Fruit fly (Drosophila melanogaster) whole organism, embryonic: ENCODE data around the gene CG15034.
A peak's percentile ranks its signal among the peaks of the same experiment; 100 is the strongest.

Experiments
- Aef1 ChIP-seq: fragments of 200-800 bp; sonication (Bioruptor generic); IDR thresholded peaks from 3 replicates; pipeline ENCODE4 v1.3.6; 2022; ENCODE audit warnings: missing biosample characterization, missing genetic modification characterization
- Atf-2 ChIP-seq: fragments of 200-800 bp; sonication (Bioruptor generic); optimal IDR thresholded peaks from 2 replicates; lab custom pipeline; 2016; ENCODE audit warnings: missing biosample characterization, missing genetic modification characterization
- Bgb ChIP-seq: fragments of 200-800 bp; sonication (Bioruptor generic); IDR thresholded peaks from 2 replicates; pipeline ENCODE4 v1.3.6; 2022; ENCODE audit warnings: missing biosample characterization, missing genetic modification characterization; ENCODE audit not compliant: partially characterized antibody
- CG12071 ChIP-seq: fragments of 200-800 bp; sonication (Bioruptor generic); optimal IDR thresholded peaks from 3 replicates; lab custom pipeline; 2018; ENCODE audit warnings: missing biosample characterization, mild to moderate bottlenecking, missing genetic modification characterization
- CG12659 ChIP-seq: fragments of 200-800 bp; sonication (Bioruptor generic); optimal IDR thresholded peaks from 3 replicates; lab custom pipeline; 2017; ENCODE audit warnings: mild to moderate bottlenecking, missing biosample characterization, missing genetic modification reagents, missing genetic modification characterization
- CG13424 ChIP-seq: fragments of 200-800 bp; sonication (Bioruptor generic); optimal IDR thresholded peaks from 2 replicates; lab custom pipeline; 2019; ENCODE audit warnings: missing biosample characterization, mild to moderate bottlenecking, missing genetic modification characterization, moderate library complexity
- CG13624 ChIP-seq: fragments of 200-800 bp; sonication (Bioruptor generic); optimal IDR thresholded peaks from 2 replicates; lab custom pipeline; 2016; ENCODE audit warnings: missing biosample characterization, missing genetic modification characterization
- CG17186 ChIP-seq: fragments of 200-800 bp; sonication (Bioruptor generic); optimal IDR thresholded peaks from 3 replicates; lab custom pipeline; 2017; ENCODE audit warnings: missing biosample characterization, missing genetic modification reagents, missing genetic modification characterization
- CG17612 ChIP-seq: fragments of 200-800 bp; sonication (Bioruptor generic); IDR thresholded peaks from 2 replicates; pipeline ENCODE4 v1.3.6; 2022; ENCODE audit warnings: missing biosample characterization, missing genetic modification characterization
- CG1792 ChIP-seq: fragments of 200-800 bp; sonication (Bioruptor generic); optimal IDR thresholded peaks from 2 replicates; lab custom pipeline; 2016; ENCODE audit warnings: missing biosample characterization, missing genetic modification characterization
- CG18764 ChIP-seq: fragments of 200-800 bp; sonication (Bioruptor generic); optimal IDR thresholded peaks from 3 replicates; lab custom pipeline; 2016; ENCODE audit warnings: missing biosample characterization, missing genetic modification characterization
- CG2202 ChIP-seq: fragments of 200-800 bp; sonication (Bioruptor generic); optimal IDR thresholded peaks from 2 replicates; lab custom pipeline; 2018; ENCODE audit warnings: missing biosample characterization, mild to moderate bottlenecking, missing genetic modification characterization
- CG31388 ChIP-seq: fragments of 200-800 bp; sonication (Bioruptor generic); optimal IDR thresholded peaks from 2 replicates; lab custom pipeline; 2016; ENCODE audit warnings: missing biosample characterization, missing genetic modification characterization
- CG33557 ChIP-seq: fragments of 200-800 bp; sonication (Bioruptor generic); optimal IDR thresholded peaks from 2 replicates; lab custom pipeline; 2019; ENCODE audit warnings: missing biosample characterization, mild to moderate bottlenecking, missing genetic modification characterization, moderate library complexity
- CG4328 ChIP-seq: fragments of 200-800 bp; sonication (Bioruptor generic); optimal IDR thresholded peaks from 3 replicates; lab custom pipeline; 2017; ENCODE audit warnings: missing biosample characterization, missing genetic modification reagents, missing genetic modification characterization
- CG8290 ChIP-seq, 3 experiments: fragments of 200-800 bp; sonication (Bioruptor generic); optimal IDR thresholded peaks; 2 replicates each; lab custom pipeline; 2016 to 2019; ENCODE audit warnings: missing biosample characterization in 3 of 3, missing genetic modification characterization in 3 of 3, mild to moderate bottlenecking in 2 of 3, moderate library complexity in 1 of 3
- CG9215 ChIP-seq: fragments of 200-800 bp; sonication (Bioruptor generic); IDR thresholded peaks from 2 replicates; pipeline ENCODE4 v1.3.6; 2022; ENCODE audit warnings: missing biosample characterization, missing genetic modification characterization
- CG9876 ChIP-seq: fragments of 200-800 bp; sonication (Bioruptor generic); optimal IDR thresholded peaks from 2 replicates; lab custom pipeline; 2016; ENCODE audit warnings: missing biosample characterization, missing genetic modification characterization
- CG9932 ChIP-seq: fragments of 200-800 bp; sonication (Bioruptor generic); IDR thresholded peaks from 2 replicates; pipeline ENCODE4 v1.3.6; 2022; ENCODE audit warnings: missing biosample characterization, missing genetic modification characterization
- CHES-1-like ChIP-seq: fragments of 200-800 bp; sonication (Bioruptor generic); optimal IDR thresholded peaks from 2 replicates; lab custom pipeline; 2016; ENCODE audit warnings: missing biosample characterization, missing genetic modification characterization
- D ChIP-seq, 2 experiments: fragments of 200-800 bp in 1 of 2; fragments of >200 bp in 1 of 2; sonication (Bioruptor generic) in 1 of 2; optimal IDR thresholded peaks; 2 replicates in 1 of 2; 3 replicates in 1 of 2; lab custom pipeline; 2017; ENCODE audit warnings: mild to moderate bottlenecking in 1 of 2, missing biosample characterization in 1 of 2, missing genetic modification characterization in 1 of 2, missing genetic modification reagents in 1 of 2
- E2f1 ChIP-seq: fragments of 200-800 bp; sonication (Bioruptor generic); IDR thresholded peaks from 2 replicates; pipeline ENCODE4 v1.3.6; 2022; ENCODE audit warnings: missing biosample characterization, missing genetic modification characterization
- Elba2 ChIP-seq: fragments of 200-800 bp; sonication (Bioruptor generic); optimal IDR thresholded peaks from 3 replicates; lab custom pipeline; 2016; ENCODE audit warnings: missing biosample characterization, missing genetic modification characterization
- Gug ChIP-seq: fragments of 200-800 bp; sonication (Bioruptor generic); IDR thresholded peaks from 4 replicates; pipeline ENCODE4 v1.3.6; 2022; ENCODE audit warnings: missing biosample characterization, missing genetic modification characterization
- Lhr ChIP-seq: fragments of 200-800 bp; sonication (Bioruptor generic); optimal IDR thresholded peaks from 3 replicates; lab custom pipeline; 2017; ENCODE audit warnings: mild to moderate bottlenecking, missing biosample characterization, missing genetic modification reagents, missing genetic modification characterization
- MBD-R2 ChIP-seq: fragments of 200-800 bp; sonication (Bioruptor generic); IDR thresholded peaks from 2 replicates; pipeline ENCODE4 v1.3.6; 2022; ENCODE audit warnings: missing biosample characterization, missing genetic modification characterization
- NK7.1 ChIP-seq: fragments of 200-800 bp; sonication (Bioruptor generic); optimal IDR thresholded peaks from 3 replicates; lab custom pipeline; 2016; ENCODE audit warnings: missing biosample characterization, missing genetic modification characterization
- Six4 ChIP-seq: fragments of 200-800 bp; sonication (Bioruptor generic); optimal IDR thresholded peaks from 2 replicates; lab custom pipeline; 2016; ENCODE audit warnings: missing biosample characterization, missing genetic modification characterization
- Xbp1 ChIP-seq: fragments of 200-800 bp; sonication (Bioruptor generic); optimal IDR thresholded peaks from 3 replicates; lab custom pipeline; 2016; ENCODE audit warnings: missing biosample characterization, mild to moderate bottlenecking, missing genetic modification characterization
- ase ChIP-seq: fragments of 200-800 bp; sonication (Bioruptor generic); IDR thresholded peaks from 3 replicates; pipeline ENCODE4 v1.3.6; 2022; ENCODE audit warnings: missing biosample characterization, missing genetic modification characterization
- bbx ChIP-seq: fragments of 200-800 bp; sonication (Bioruptor generic); IDR thresholded peaks from 2 replicates; pipeline ENCODE4 v1.3.6; 2022; ENCODE audit warnings: missing biosample characterization, missing genetic modification characterization; ENCODE audit not compliant: partially characterized antibody
- bigmax ChIP-seq: fragments of 200-800 bp; sonication (Bioruptor generic); optimal IDR thresholded peaks from 2 replicates; lab custom pipeline; 2018; ENCODE audit warnings: missing biosample characterization, mild to moderate bottlenecking, missing genetic modification characterization
- da ChIP-seq: fragments of 200-800 bp; sonication (Bioruptor generic); optimal IDR thresholded peaks from 2 replicates; lab custom pipeline; 2016; ENCODE audit warnings: missing biosample characterization, missing genetic modification characterization
- dimm ChIP-seq: fragments of 200-800 bp; sonication (Bioruptor generic); IDR thresholded peaks from 2 replicates; pipeline ENCODE4 v1.3.6; 2022; ENCODE audit warnings: missing biosample characterization, missing genetic modification characterization
- en ChIP-seq: fragments of 200-800 bp; sonication (Bioruptor generic); optimal IDR thresholded peaks from 2 replicates; lab custom pipeline; 2016; ENCODE audit warnings: missing biosample characterization, missing genetic modification characterization
- exex ChIP-seq: fragments of 200-800 bp; sonication (Bioruptor generic); optimal IDR thresholded peaks from 4 replicates; lab custom pipeline; 2018; ENCODE audit warnings: missing biosample characterization, mild to moderate bottlenecking, missing genetic modification characterization, moderate library complexity
- gcm2 ChIP-seq: fragments of 200-800 bp; sonication (Bioruptor generic); optimal IDR thresholded peaks from 2 replicates; lab custom pipeline; 2016; ENCODE audit warnings: missing biosample characterization, missing genetic modification characterization
- hbn ChIP-seq: fragments of 200-800 bp; sonication (Bioruptor generic); IDR thresholded peaks from 2 replicates; pipeline ENCODE4 v1.3.6; 2022; ENCODE audit warnings: missing biosample characterization, missing genetic modification characterization; ENCODE audit not compliant: partially characterized antibody
- hkb ChIP-seq, 2 experiments: fragments of 200-800 bp in 1 of 2; fragments of >200 bp in 1 of 2; sonication (Bioruptor generic) in 1 of 2; IDR thresholded peaks in 1 of 2; optimal IDR thresholded peaks in 1 of 2; 2 replicates each; pipeline versions ENCODE4 v1.3.6 to Lab custom; 2017 to 2022; ENCODE audit warnings: missing biosample characterization in 1 of 2, missing genetic modification characterization in 1 of 2
- jigr1 ChIP-seq: fragments of 200-800 bp; sonication (Bioruptor generic); IDR thresholded peaks from 3 replicates; pipeline ENCODE4 v1.3.6; 2022; ENCODE audit warnings: missing biosample characterization, missing genetic modification characterization
- pb ChIP-seq: fragments of 200-800 bp; sonication (Bioruptor generic); optimal IDR thresholded peaks from 3 replicates; lab custom pipeline; 2016; ENCODE audit warnings: missing biosample characterization, missing genetic modification characterization
- pfk ChIP-seq: fragments of 200-800 bp; sonication (Bioruptor generic); optimal IDR thresholded peaks from 2 replicates; lab custom pipeline; 2018; ENCODE audit warnings: missing biosample characterization, mild to moderate bottlenecking, missing genetic modification characterization, moderate library complexity
- phol ChIP-seq: fragments of 200-800 bp; sonication (Bioruptor generic); optimal IDR thresholded peaks from 3 replicates; lab custom pipeline; 2018; ENCODE audit warnings: missing biosample characterization, mild to moderate bottlenecking, missing genetic modification characterization, moderate library complexity
- sim ChIP-seq: fragments of 200-800 bp; sonication (Bioruptor generic); IDR thresholded peaks from 2 replicates; pipeline ENCODE4 v1.3.6; 2022; ENCODE audit warnings: missing biosample characterization, missing genetic modification characterization
- tgo ChIP-seq: fragments of 200-800 bp; sonication (Bioruptor generic); IDR thresholded peaks from 3 replicates; pipeline ENCODE4 v1.3.6; 2022; ENCODE audit warnings: missing biosample characterization, missing genetic modification characterization
- trem ChIP-seq: fragments of 200-800 bp; optimal IDR thresholded peaks from 3 replicates; lab custom pipeline; 2019; ENCODE audit warnings: missing biosample characterization, mild to moderate bottlenecking, missing genetic modification characterization, moderate library complexity
- vvl ChIP-seq: fragments of 200-800 bp; sonication (Bioruptor generic); IDR thresholded peaks from 2 replicates; pipeline ENCODE4 v1.3.6; 2022; ENCODE audit warnings: missing biosample characterization, missing genetic modification characterization

CG15034 gene

DNA sequence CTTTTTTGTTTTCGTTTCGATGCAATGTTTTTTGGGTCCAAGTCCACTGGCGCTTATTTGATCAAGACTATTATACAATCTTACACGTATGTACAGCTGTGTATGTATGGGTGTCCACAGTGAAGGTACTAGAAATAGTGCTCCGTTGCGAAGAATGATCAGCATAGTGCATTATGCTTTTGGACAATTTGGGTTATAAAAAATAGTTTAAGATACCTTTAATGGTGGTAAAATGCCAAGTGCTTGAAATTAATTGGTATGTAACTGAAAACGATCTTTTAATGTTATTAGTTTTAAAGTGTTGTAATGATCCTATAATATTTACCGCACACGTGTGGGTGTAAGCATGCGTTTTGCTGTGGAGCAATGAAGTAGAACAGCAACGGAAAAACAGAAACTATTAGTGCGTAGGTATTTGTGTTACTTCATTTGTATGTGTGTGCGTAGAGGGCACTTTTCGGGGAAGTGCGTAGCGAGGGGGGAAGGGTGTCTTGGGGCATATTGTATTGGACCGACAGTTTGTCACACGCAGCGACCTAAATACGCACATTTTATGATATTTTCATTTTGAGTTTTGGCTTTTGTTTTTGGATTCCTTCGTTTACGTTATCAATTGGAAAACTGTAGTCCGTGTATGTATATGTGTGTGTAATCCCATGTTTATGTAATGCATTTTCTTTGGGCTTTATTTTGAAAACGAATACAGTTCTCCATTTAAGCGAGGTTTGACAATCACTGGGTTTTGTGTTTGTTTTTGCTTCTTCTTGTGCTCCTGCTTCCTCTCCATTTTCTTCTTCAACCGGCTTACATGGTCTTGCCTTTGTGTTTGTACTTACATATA is 11.0 kb downstream of the CG15034 start (continued):
- peak; percentile 82 for TF ChIP-seq CG1792 (GFP tag; lab: Kevin White, UChicago)
- peak; percentile 83 for TF ChIP-seq gcm2 (GFP tag; lab: Kevin White, UChicago)
- peak; percentile 81 for TF ChIP-seq Aef1 (GFP tag; lab: Robert Waterston, UW)
- TF ChIP-seq bbx (GFP tag; lab: Robert Waterston, UW): no peak
- TF ChIP-seq Gug (GFP tag; lab: Robert Waterston, UW): peak; percentile 81
- TF ChIP-seq CG2202 (tag; lab: Kevin White, UChicago): peak; percentile 93
- peak; percentile 92 for TF ChIP-seq CG12071 (GFP tag; lab: Kevin White, UChicago)
- TF ChIP-seq CG9876 (GFP tag; lab: Kevin White, UChicago): peak; percentile 82
- peak; percentile 94 for TF ChIP-seq trem (tag; lab: Kevin White, UChicago)
- peak; percentile 90 for TF ChIP-seq Atf-2
- peak; percentile 92 for TF ChIP-seq vvl (GFP tag; lab: Robert Waterston, UW)
- TF ChIP-seq CG4328 (GFP tag; lab: Kevin White, UChicago): peak; percentile 18
- TF ChIP-seq CG18764 (GFP tag; lab: Kevin White, UChicago): peak; percentile 80
- peak; percentile 96 for TF ChIP-seq phol (tag; lab: Kevin White, UChicago)
- peak; percentile 84 for TF ChIP-seq da (GFP tag; lab: Kevin White, UChicago)
- TF ChIP-seq jigr1 (GFP tag; lab: Robert Waterston, UW): peak; percentile 78; the same call in 2 of the 3 replicates
- TF ChIP-seq CG33557 (GFP tag; lab: Kevin White, UChicago): peak; percentile 87
- TF ChIP-seq MBD-R2: peak; percentile 48; the same call in 1 of the 2 replicates
- TF ChIP-seq sim (GFP tag; lab: Robert Waterston, UW): peak; percentile 61; the same call in 1 of the 2 replicates
- TF ChIP-seq hbn (GFP tag; lab: Robert Waterston, UW): no peak
- peak; percentile 87 for TF ChIP-seq CG31388
- TF ChIP-seq CG17186 (GFP tag; lab: Kevin White, UChicago): peak; percentile 84
- peak; percentile 84 for TF ChIP-seq ase (GFP tag; lab: Robert Waterston, UW)
- peak; percentile 49 for TF ChIP-seq NK7.1 (GFP tag; lab: Kevin White, UChicago)
- no peak for TF ChIP-seq hkb (optimal IDR thresholded peaks at IDR 0.05; lab: Kevin White, UChicago)
- TF ChIP-seq hkb (GFP tag; IDR thresholded peaks at IDR 0.05; lab: Robert Waterston, UW): peak; percentile 90
- peak; percentile 84 for TF ChIP-seq CG13624 (GFP tag; lab: Kevin White, UChicago)
- TF ChIP-seq CG9932 (GFP tag; lab: Robert Waterston, UW): peak; percentile 52
- peak; percentile 41; the same call in 1 of the 2 replicates for TF ChIP-seq dimm (GFP tag; lab: Robert Waterston, UW)
- peak; percentile 92 for TF ChIP-seq CG13424 (tag; lab: Kevin White, UChicago)
- TF ChIP-seq CG9215 (GFP tag; lab: Robert Waterston, UW): peak; percentile 69
- TF ChIP-seq pfk (GFP tag; lab: Kevin White, UChicago): no peak
- TF ChIP-seq Lhr (GFP tag; lab: Kevin White, UChicago): peak; percentile 76
- peak; percentile 74 for TF ChIP-seq CG8290 (GFP tag; optimal IDR thresholded peaks at IDR 0.05; lab: Kevin White, UChicago)
- peak; percentile 63 to 93 for TF ChIP-seq CG8290 (tag; optimal IDR thresholded peaks at IDR 0.05; lab: Kevin White, UChicago)
- peak; percentile 91 for TF ChIP-seq Xbp1
- TF ChIP-seq Bgb (GFP tag; lab: Robert Waterston, UW): no peak
- peak; percentile 85 for TF ChIP-seq E2f1
- no peak for TF ChIP-seq Elba2 (GFP tag; lab: Kevin White, UChicago)
- TF ChIP-seq en (GFP tag; lab: Kevin White, UChicago): peak; percentile 89
- TF ChIP-seq CHES-1-like (GFP tag; lab: Kevin White, UChicago): peak; percentile 86
- peak; percentile 88 for TF ChIP-seq Six4
- peak; percentile 61 for TF ChIP-seq exex (tag; lab: Kevin White, UChicago)
- peak; percentile 78 for TF ChIP-seq pb
- no peak for TF ChIP-seq bigmax (GFP tag; lab: Kevin White, UChicago)
- peak; percentile 84 for TF ChIP-seq tgo (GFP tag; lab: Robert Waterston, UW)
- no peak for TF ChIP-seq D (optimal IDR thresholded peaks at IDR 0.05; lab: Kevin White, UChicago)
- TF ChIP-seq D (GFP tag; optimal IDR thresholded peaks at IDR 0.05; lab: Kevin White, UChicago): peak; percentile 91
- peak; percentile 73 for TF ChIP-seq CG17612 (GFP tag; lab: Robert Waterston, UW)
- peak; percentile 91 for TF ChIP-seq CG12659 (GFP tag; lab: Kevin White, UChicago)
